Fruit fly (Drosophila melanogaster): ENCODE results near the gene CG3397.

The CG3397 gene

dm6 chr3R:12010202-12010824, 26.0 kb upstream of the CG3397 start, which contains the start of the genes KLHL18 and GCC185 (continued):
- TF ChIP-seq CG34224 (GFP tag; IDR thresholded peaks at IDR 0.05; ENCODE audit: partially characterized antibody) (peak; percentile 62; the same call in 1 of the 3 replicates), CG12155 (GFP tag; optimal IDR thresholded peaks at IDR 0.05) (peak; percentile 83), pb (GFP tag; optimal IDR thresholded peaks at IDR 0.05) (no peak), Lpt (GFP tag; optimal IDR thresholded peaks at IDR 0.05) (no peak), ranshi (GFP tag; IDR thresholded peaks at IDR 0.05) (peak; percentile 76; the same call in 1 of the 2 replicates), trem (tag; optimal IDR thresholded peaks at IDR 0.05) (peak; percentile 83), gcm2 (GFP tag; optimal IDR thresholded peaks at IDR 0.05) (no peak), CG4730 (GFP tag; IDR thresholded peaks at IDR 0.05) (peak; percentile 56; the same call in 1 of the 2 replicates), CG18262 (tag; optimal IDR thresholded peaks at IDR 0.05) (peak; percentile 72), CG3407 (GFP tag; optimal IDR thresholded peaks at IDR 0.05) (no peak), Deaf1 (tag; optimal IDR thresholded peaks at IDR 0.05) (no peak), D19A (tag; optimal IDR thresholded peaks at IDR 0.05) (peak; percentile 61), en (GFP tag; optimal IDR thresholded peaks at IDR 0.05) (no peak), CG14014 (GFP tag; IDR thresholded peaks at IDR 0.05) (no peak; the same call in 1 of the 2 replicates), NC2β (GFP tag; optimal IDR thresholded peaks at IDR 0.05) (no peak), CG4360 (GFP tag; IDR thresholded peaks at IDR 0.05) (no peak), nerfin-2 (GFP tag; IDR thresholded peaks at IDR 0.05; ENCODE audit: partially characterized antibody) (peak; percentile 57), Ptx1 (GFP tag; IDR thresholded peaks at IDR 0.05) (peak; percentile 80), tgo (GFP tag; IDR thresholded peaks at IDR 0.05) (peak; percentile 69), her (GFP tag; optimal IDR thresholded peaks at IDR 0.05) (no peak), cato (GFP tag; optimal IDR thresholded peaks at IDR 0.05; ENCODE audit: borderline replicate concordance) (peak; percentile 71), sim (GFP tag; IDR thresholded peaks at IDR 0.05) (no peak), CG12236 (GFP tag; optimal IDR thresholded peaks at IDR 0.05) (peak; percentile 14), unpg (GFP tag; optimal IDR thresholded peaks at IDR 0.05) (no peak), ci (GFP tag; IDR thresholded peaks at IDR 0.05) (no peak), CG3726 (GFP tag; IDR thresholded peaks at IDR 0.05) (no peak), Trl (optimal IDR thresholded peaks at IDR 0.05) (no peak), Trl (GFP tag; optimal IDR thresholded peaks at IDR 0.05) (peak; percentile 39), CG3847 (GFP tag; IDR thresholded peaks at IDR 0.05) (peak; percentile 90), gsb-n (tag; optimal IDR thresholded peaks at IDR 0.05) (no peak), Hsf (GFP tag; optimal IDR thresholded peaks at IDR 0.05) (peak; percentile 74), repo (GFP tag; optimal IDR thresholded peaks at IDR 0.05) (no peak), CG10147 (GFP tag; optimal IDR thresholded peaks at IDR 0.05) (peak; percentile 77), CG10267 (tag; optimal IDR thresholded peaks at IDR 0.05) (peak; percentile 80), CG9932 (GFP tag; IDR thresholded peaks at IDR 0.05) (peak; percentile 88), CG11560 (tag; IDR thresholded peaks at IDR 0.05) (peak; percentile 49; the same call in 1 of the 3 replicates), CG10565 (GFP tag; optimal IDR thresholded peaks at IDR 0.05) (no peak), D (optimal IDR thresholded peaks at IDR 0.05) (no peak), D (GFP tag; optimal IDR thresholded peaks at IDR 0.05) (peak; percentile 33), CG14965 (GFP tag; optimal IDR thresholded peaks at IDR 0.05; ENCODE audit: borderline replicate concordance) (no peak), jigr1 (GFP tag; IDR thresholded peaks at IDR 0.05) (peak; percentile 82; the same call in 2 of the 3 replicates), tna (GFP tag; IDR thresholded peaks at IDR 0.05; ENCODE audit: partially characterized antibody) (no peak; the same call in 1 of the 2 replicates), twi (tag; optimal IDR thresholded peaks at IDR 0.05) (peak; percentile 69), CG32532 (GFP tag; IDR thresholded peaks at IDR 0.05) (peak; percentile 71), zen (tag; optimal IDR thresholded peaks at IDR 0.05) (peak; percentile 78), H2.0 (GFP tag; IDR thresholded peaks at IDR 0.05) (peak; percentile 46; the same call in 1 of the 2 replicates), CG17802 (tag; optimal IDR thresholded peaks at IDR 0.05) (peak; percentile 27), GATAe (GFP tag; conservative IDR thresholded peaks at IDR 0.05) (0 out of 2 replicates have a peak, but pooled peaks have one; percentile 42), CG7372 (GFP tag; IDR thresholded peaks at IDR 0.05) (peak; percentile 64), CG1647 (GFP tag; optimal IDR thresholded peaks at IDR 0.05) (peak; percentile 66), dpn (GFP tag; optimal IDR thresholded peaks at IDR 0.05) (peak; percentile 67 to 83)
